Fruit fly (Drosophila melanogaster) whole organism, embryonic: ENCODE data around the gene CG5003.
A peak's percentile ranks its signal among the peaks of the same experiment; 100 is the strongest.

Experiments used
- Awh ChIP-seq: fragments of 200-800 bp; sonication (Bioruptor generic); IDR thresholded peaks from 2 replicates; pipeline ENCODE4, ENCODE4 v1.3.6; 2022; ENCODE audit warnings: missing biosample characterization, missing genetic modification characterization
- B-H1 ChIP-seq: fragments of 200-800 bp; sonication (Bioruptor generic); IDR thresholded peaks from 3 replicates; pipeline ENCODE4 v1.3.6; 2022; ENCODE audit warnings: missing biosample characterization, missing genetic modification characterization
- CG10209 ChIP-seq: fragments of 200-800 bp; sonication (Bioruptor generic); optimal IDR thresholded peaks from 3 replicates; lab custom pipeline; 2017; ENCODE audit warnings: missing biosample characterization, mild to moderate bottlenecking, missing genetic modification characterization, missing genetic modification reagents
- CG11093 ChIP-seq: fragments of 200-800 bp; sonication (Bioruptor generic); IDR thresholded peaks from 3 replicates; pipeline ENCODE4 v1.3.6; 2022; ENCODE audit warnings: missing biosample characterization, missing genetic modification characterization
- CG11560 ChIP-seq: fragments of 200-800 bp; sonication (Bioruptor generic); IDR thresholded peaks from 3 replicates; pipeline ENCODE4 v1.3.6; 2022; ENCODE audit warnings: missing biosample characterization, missing genetic modification characterization
- CG12219 ChIP-seq: fragments of 200-800 bp; sonication (Bioruptor generic); optimal IDR thresholded peaks from 3 replicates; lab custom pipeline; 2018; ENCODE audit warnings: missing biosample characterization, mild to moderate bottlenecking, missing genetic modification characterization
- CG15073 ChIP-seq: fragments of 200-800 bp; sonication (Bioruptor generic); optimal IDR thresholded peaks from 2 replicates; lab custom pipeline; 2016; ENCODE audit warnings: missing biosample characterization, missing genetic modification characterization
- CG15479 ChIP-seq: fragments of 200-800 bp; sonication (Bioruptor generic); optimal IDR thresholded peaks from 3 replicates; lab custom pipeline; 2019; ENCODE audit warnings: missing biosample characterization, mild to moderate bottlenecking, missing genetic modification characterization, moderate library complexity
- CG15601 ChIP-seq: fragments of 200-800 bp; sonication (Bioruptor generic); optimal IDR thresholded peaks from 3 replicates; lab custom pipeline; 2019; ENCODE audit warnings: missing biosample characterization, mild to moderate bottlenecking, missing genetic modification characterization, moderate library complexity
- CG16863 ChIP-seq: fragments of 200-800 bp; sonication (Bioruptor generic); optimal IDR thresholded peaks from 3 replicates; lab custom pipeline; 2016; ENCODE audit warnings: missing biosample characterization, missing genetic modification characterization
- CG2875 ChIP-seq: fragments of 200-800 bp; sonication (Bioruptor generic); optimal IDR thresholded peaks from 2 replicates; lab custom pipeline; 2017; ENCODE audit warnings: missing biosample characterization, mild to moderate bottlenecking, missing genetic modification characterization, missing genetic modification reagents
- CG2889 ChIP-seq: fragments of 200-800 bp; sonication (Bioruptor generic); IDR thresholded peaks from 3 replicates; pipeline ENCODE4 v1.3.6; 2022; ENCODE audit warnings: missing biosample characterization, missing genetic modification characterization
- CG31388 ChIP-seq: fragments of 200-800 bp; sonication (Bioruptor generic); optimal IDR thresholded peaks from 2 replicates; lab custom pipeline; 2016; ENCODE audit warnings: missing biosample characterization, missing genetic modification characterization
- CG31441 ChIP-seq: fragments of 200-800 bp; sonication (Bioruptor generic); IDR thresholded peaks from 2 replicates; pipeline ENCODE4 v1.3.6; 2022; ENCODE audit warnings: missing biosample characterization, missing genetic modification characterization
- CG32532 ChIP-seq: fragments of 200-800 bp; sonication (Bioruptor generic); IDR thresholded peaks from 2 replicates; pipeline ENCODE4 v1.3.6; 2022; ENCODE audit warnings: missing biosample characterization, missing genetic modification characterization
- CG4328 ChIP-seq: fragments of 200-800 bp; sonication (Bioruptor generic); optimal IDR thresholded peaks from 3 replicates; lab custom pipeline; 2017; ENCODE audit warnings: missing biosample characterization, missing genetic modification reagents, missing genetic modification characterization
- CG5180 ChIP-seq: fragments of 200-800 bp; sonication (Bioruptor generic); optimal IDR thresholded peaks from 3 replicates; lab custom pipeline; 2017; ENCODE audit warnings: missing biosample characterization, missing genetic modification characterization, mild to moderate bottlenecking, moderate library complexity, missing genetic modification reagents
- CG6813 ChIP-seq: fragments of 200-800 bp; sonication (Bioruptor generic); optimal IDR thresholded peaks from 2 replicates; lab custom pipeline; 2017; ENCODE audit warnings: missing biosample characterization, missing genetic modification characterization, mild to moderate bottlenecking, moderate library complexity, missing genetic modification reagents
- CG8089 ChIP-seq: fragments of 200-800 bp; sonication (Bioruptor generic); optimal IDR thresholded peaks from 3 replicates; lab custom pipeline; 2016; ENCODE audit warnings: missing biosample characterization, missing genetic modification characterization
- CG8290 ChIP-seq, 3 experiments: fragments of 200-800 bp; sonication (Bioruptor generic); optimal IDR thresholded peaks; 2 replicates each; lab custom pipeline; 2016 to 2019; ENCODE audit warnings: missing biosample characterization in 3 of 3, missing genetic modification characterization in 3 of 3, mild to moderate bottlenecking in 2 of 3, moderate library complexity in 1 of 3
- H15 ChIP-seq: fragments of 200-800 bp; sonication (Bioruptor generic); IDR thresholded peaks from 3 replicates; pipeline ENCODE4 v1.3.6; 2022; ENCODE audit warnings: missing biosample characterization, missing genetic modification characterization
- HLH3B ChIP-seq: fragments of 200-800 bp; sonication (Bioruptor generic); IDR thresholded peaks from 2 replicates; pipeline ENCODE4 v1.3.6; 2022; ENCODE audit warnings: missing biosample characterization, missing genetic modification characterization
- HLHmδ ChIP-seq: fragments of 200-800 bp; sonication (Bioruptor generic); optimal IDR thresholded peaks from 2 replicates; lab custom pipeline; 2018; ENCODE audit warnings: missing biosample characterization, mild to moderate bottlenecking, missing genetic modification characterization, moderate library complexity
- Hr39 ChIP-seq: fragments of >200 bp; optimal IDR thresholded peaks from 2 replicates; lab custom pipeline; 2017
- Hr51 ChIP-seq, 2 experiments: fragments of 200-800 bp; sonication (Bioruptor generic); optimal IDR thresholded peaks; 2 replicates in 1 of 2; 3 replicates in 1 of 2; lab custom pipeline; 2016 to 2018; ENCODE audit warnings: missing biosample characterization in 2 of 2, missing genetic modification characterization in 2 of 2, mild to moderate bottlenecking in 1 of 2, moderate library complexity in 1 of 2
- PHDP ChIP-seq: fragments of 200-800 bp; sonication (Bioruptor generic); optimal IDR thresholded peaks from 3 replicates; lab custom pipeline; 2018; ENCODE audit warnings: missing biosample characterization, mild to moderate bottlenecking, missing genetic modification characterization, moderate library complexity
- Pdp1 ChIP-seq, 2 experiments: fragments of 200-800 bp; sonication (Bioruptor generic); optimal IDR thresholded peaks; 3 replicates each; lab custom pipeline; 2016; ENCODE audit warnings: missing biosample characterization in 2 of 2, missing genetic modification characterization in 2 of 2, mild to moderate bottlenecking in 1 of 2, moderate library complexity in 1 of 2
- TFAM ChIP-seq: fragments of 200-800 bp; sonication (Bioruptor generic); optimal IDR thresholded peaks from 2 replicates; lab custom pipeline; 2017; ENCODE audit warnings: missing biosample characterization, missing genetic modification characterization, inconsistent platforms
- Xrp1 ChIP-seq: fragments of 200-800 bp; sonication (Bioruptor generic); IDR thresholded peaks from 2 replicates; pipeline ENCODE4 v1.3.6; 2022; ENCODE audit warnings: missing biosample characterization, missing genetic modification characterization
- ara ChIP-seq: fragments of 200-800 bp; sonication (Bioruptor generic); IDR thresholded peaks from 2 replicates; pipeline ENCODE4 v1.3.6; 2022; ENCODE audit warnings: missing biosample characterization, missing genetic modification characterization
- bsh ChIP-seq, 2 experiments: fragments of 200-800 bp; sonication (Bioruptor generic); optimal IDR thresholded peaks; 2 replicates each; lab custom pipeline; 2017 to 2018; ENCODE audit warnings: mild to moderate bottlenecking in 2 of 2, missing biosample characterization in 2 of 2, missing genetic modification characterization in 2 of 2, moderate library complexity in 1 of 2
- chinmo ChIP-seq: fragments of 200-800 bp; sonication (Bioruptor generic); IDR thresholded peaks from 4 replicates; pipeline ENCODE4 v1.3.6; 2022; ENCODE audit warnings: missing biosample characterization, missing genetic modification characterization; ENCODE audit not compliant: partially characterized antibody
- ci ChIP-seq: fragments of 200-800 bp; sonication (Bioruptor generic); IDR thresholded peaks from 3 replicates; pipeline ENCODE4 v1.3.6; 2022; ENCODE audit warnings: missing biosample characterization, missing genetic modification characterization
- fd102C ChIP-seq: fragments of 200-800 bp; sonication (Bioruptor generic); optimal IDR thresholded peaks from 2 replicates; lab custom pipeline; 2018; ENCODE audit warnings: missing biosample characterization, mild to moderate bottlenecking, missing genetic modification characterization, moderate library complexity
- gem ChIP-seq: fragments of 200-800 bp; sonication (Bioruptor generic); optimal IDR thresholded peaks from 2 replicates; lab custom pipeline; 2019; ENCODE audit warnings: missing biosample characterization, mild to moderate bottlenecking, missing genetic modification characterization, moderate library complexity
- ham ChIP-seq: fragments of 200-800 bp; sonication (Bioruptor generic); IDR thresholded peaks from 2 replicates; pipeline ENCODE4 v1.3.6; 2022; ENCODE audit warnings: missing biosample characterization, missing genetic modification characterization
- hb ChIP-seq: fragments of 200-800 bp; sonication (Bioruptor generic); IDR thresholded peaks from 3 replicates; pipeline ENCODE4 v1.3.6; 2022; ENCODE audit warnings: missing biosample characterization, missing genetic modification characterization; ENCODE audit not compliant: partially characterized antibody
- insv ChIP-seq, 2 experiments: fragments of 200-800 bp; sonication (Bioruptor generic); optimal IDR thresholded peaks; 3 replicates each; lab custom pipeline; 2016 to 2018; ENCODE audit warnings: missing biosample characterization in 2 of 2, missing genetic modification characterization in 2 of 2
- lola ChIP-seq, 3 experiments: fragments of >200 bp in 2 of 3; fragments of 200-800 bp in 1 of 3; sonication (Bioruptor generic) in 1 of 3; optimal IDR thresholded peaks; 2 replicates each; lab custom pipeline; 2017 to 2019; ENCODE audit warnings: missing biosample characterization in 3 of 3, missing genetic modification characterization in 3 of 3, mild to moderate bottlenecking in 1 of 3, moderate library complexity in 1 of 3
- mirr ChIP-seq: fragments of 200-800 bp; sonication (Bioruptor generic); optimal IDR thresholded peaks from 3 replicates; lab custom pipeline; 2018; ENCODE audit warnings: missing biosample characterization, mild to moderate bottlenecking, missing genetic modification characterization
- odd ChIP-seq: fragments of 200-800 bp; sonication (Bioruptor generic); optimal IDR thresholded peaks from 2 replicates; lab custom pipeline; 2017; ENCODE audit warnings: missing biosample characterization, mild to moderate bottlenecking, missing genetic modification characterization
- org-1 ChIP-seq: fragments of 200-800 bp; sonication (Bioruptor generic); optimal IDR thresholded peaks from 2 replicates; lab custom pipeline; 2017; ENCODE audit warnings: missing biosample characterization, missing genetic modification characterization
- p53 ChIP-seq: fragments of 200-800 bp; sonication (Bioruptor generic); optimal IDR thresholded peaks from 2 replicates; lab custom pipeline; 2016; ENCODE audit warnings: missing biosample characterization, missing genetic modification characterization
- pros ChIP-seq: fragments of 200-800 bp; sonication (Bioruptor generic); optimal IDR thresholded peaks from 3 replicates; lab custom pipeline; 2019; ENCODE audit warnings: missing biosample characterization, mild to moderate bottlenecking, missing genetic modification characterization, moderate library complexity
- sens-2 ChIP-seq: fragments of 200-800 bp; sonication (Bioruptor generic); IDR thresholded peaks from 2 replicates; pipeline ENCODE4 v1.3.6; 2022; ENCODE audit warnings: missing biosample characterization, missing genetic modification characterization
- sqz ChIP-seq: fragments of 200-800 bp; sonication (Bioruptor generic); optimal IDR thresholded peaks from 3 replicates; lab custom pipeline; 2018; ENCODE audit warnings: missing biosample characterization, mild to moderate bottlenecking, missing genetic modification characterization
- vfl ChIP-seq: fragments of 200-800 bp; sonication (Bioruptor generic); optimal IDR thresholded peaks from 2 replicates; lab custom pipeline; 2016; ENCODE audit warnings: missing biosample characterization, missing genetic modification characterization
- wek ChIP-seq: fragments of 200-800 bp; sonication (Bioruptor generic); optimal IDR thresholded peaks from 3 replicates; lab custom pipeline; 2018; ENCODE audit warnings: missing biosample characterization, mild to moderate bottlenecking, missing genetic modification characterization, moderate library complexity

CG5003 gene

DNA sequence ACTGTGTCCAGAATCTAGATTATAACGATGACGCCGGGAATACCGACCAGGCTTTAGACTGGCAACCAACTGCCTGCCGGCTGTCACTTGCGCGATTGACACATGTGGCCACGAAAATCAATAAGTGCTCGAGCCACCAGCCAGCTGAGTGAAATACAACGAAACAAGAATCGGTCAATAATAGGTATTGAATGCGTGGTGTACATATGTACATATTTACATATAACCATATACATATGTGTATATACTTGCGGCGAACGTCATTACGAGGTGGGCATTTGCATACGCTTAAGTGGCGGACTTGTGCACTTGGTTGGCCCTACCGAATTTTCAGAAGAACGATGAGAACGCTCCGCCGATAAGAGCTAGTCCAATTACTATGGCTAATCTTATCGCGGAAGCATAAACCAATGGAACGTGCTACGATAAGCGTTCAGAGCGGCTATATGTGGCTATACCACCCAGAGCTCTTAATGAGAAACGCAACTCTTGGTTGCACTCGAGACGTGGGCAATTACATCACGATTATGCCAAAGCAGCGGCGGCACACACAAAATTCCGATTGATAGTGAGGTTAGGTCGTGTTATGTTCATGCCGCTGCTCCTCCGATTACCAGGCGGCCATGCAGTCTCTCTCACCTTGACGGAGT, 30.4 kb upstream of the CG5003 start (continued):
- 0 out of 2 replicates have a peak, but pooled peaks have one; percentile 7 for TF ChIP-seq sens-2 (GFP tag; lab: Robert Waterston, UW)
- TF ChIP-seq CG4328: peak; percentile 45
- 0 out of 2 replicates have a peak, but pooled peaks have one; percentile 12 for TF ChIP-seq CG31441 (GFP tag; lab: Robert Waterston, UW)
- peak; percentile 24 for TF ChIP-seq CG2875
- no peak for TF ChIP-seq Hr39 (lab: Kevin White, UChicago)
- TF ChIP-seq ham (GFP tag; lab: Robert Waterston, UW): no peak
- TF ChIP-seq CG2889 (GFP tag; lab: Robert Waterston, UW): no peak
- TF ChIP-seq bsh (GFP tag; optimal IDR thresholded peaks at IDR 0.05; lab: Kevin White, UChicago): peak in 1 of 2 experiments; percentile 46
- peak; percentile 57 for TF ChIP-seq wek (GFP tag; lab: Kevin White, UChicago)
- TF ChIP-seq gem (tag; lab: Kevin White, UChicago): peak; percentile 16
- TF ChIP-seq CG15479 (GFP tag; lab: Kevin White, UChicago): peak; percentile 55
- TF ChIP-seq odd (GFP tag; lab: Kevin White, UChicago): peak; percentile 34
- peak; percentile 55 for TF ChIP-seq HLHmδ
- TF ChIP-seq sqz (GFP tag; lab: Kevin White, UChicago): no peak
- TF ChIP-seq mirr (GFP tag; lab: Kevin White, UChicago): peak; percentile 72
- TF ChIP-seq PHDP: peak; percentile 41
- TF ChIP-seq H15 (GFP tag; lab: Robert Waterston, UW): no peak
- 0 out of 2 replicates have a peak, but pooled peaks have one; percentile 11 for TF ChIP-seq HLH3B
- TF ChIP-seq hb: no peak
- TF ChIP-seq org-1 (GFP tag; lab: Kevin White, UChicago): no peak
- 0 out of 2 replicates have a peak, but pooled peaks have one; percentile 42 for TF ChIP-seq Awh (GFP tag; lab: Robert Waterston, UW)
- peak; percentile 28 for TF ChIP-seq CG5180 (GFP tag; lab: Kevin White, UChicago)
- TF ChIP-seq ci (GFP tag; lab: Robert Waterston, UW): 0 out of 3 replicates have a peak, but pooled peaks have one; percentile 49
- no peak for TF ChIP-seq CG15073 (GFP tag; lab: Kevin White, UChicago)
- TF ChIP-seq CG15601 (tag; lab: Kevin White, UChicago): peak; percentile 77
- peak; percentile 43 for TF ChIP-seq CG6813 (GFP tag; lab: Kevin White, UChicago)
- TF ChIP-seq CG11093 (GFP tag; lab: Robert Waterston, UW): peak; percentile 10; the same call in 1 of the 3 replicates
- TF ChIP-seq CG32532 (GFP tag; lab: Robert Waterston, UW): no peak
- no peak for TF ChIP-seq CG8290 (GFP tag; optimal IDR thresholded peaks at IDR 0.05; lab: Kevin White, UChicago)
- peak; percentile 35 to 44 for TF ChIP-seq CG8290 (tag; optimal IDR thresholded peaks at IDR 0.05; lab: Kevin White, UChicago)
- peak in 1 of 3 experiments; percentile 10 for TF ChIP-seq lola (GFP tag; optimal IDR thresholded peaks at IDR 0.05; lab: Kevin White, UChicago)
- TF ChIP-seq fd102C (GFP tag; lab: Kevin White, UChicago): no peak
- TF ChIP-seq chinmo (GFP tag; lab: Robert Waterston, UW): 0 out of 4 replicates have a peak, but pooled peaks have one; percentile 7
- TF ChIP-seq insv (GFP tag; optimal IDR thresholded peaks at IDR 0.05; lab: Kevin White, UChicago): no peak
- TF ChIP-seq ara: 0 out of 2 replicates have a peak, but pooled peaks have one; percentile 38
- peak in 1 of 2 experiments; percentile 98 for TF ChIP-seq Pdp1 (GFP tag; optimal IDR thresholded peaks at IDR 0.05; lab: Kevin White, UChicago)
- peak; percentile 48; the same call in 1 of the 2 replicates for TF ChIP-seq Xrp1 (GFP tag; lab: Robert Waterston, UW)
- no peak for TF ChIP-seq p53 (GFP tag; lab: Kevin White, UChicago)
- TF ChIP-seq CG11560: no peak
- peak; percentile 12 for TF ChIP-seq CG16863 (GFP tag; lab: Kevin White, UChicago)
- peak; percentile 1 for TF ChIP-seq CG12219 (GFP tag; lab: Kevin White, UChicago)
- TF ChIP-seq pros: peak; percentile 13
- no peak for TF ChIP-seq CG8089 (GFP tag; lab: Kevin White, UChicago)
- no peak for TF ChIP-seq CG31388 (GFP tag; lab: Kevin White, UChicago)
- TF ChIP-seq Hr51 (GFP tag; optimal IDR thresholded peaks at IDR 0.05; lab: Kevin White, UChicago): no peak
- peak; percentile 5 for TF ChIP-seq CG10209 (GFP tag; lab: Kevin White, UChicago)
- no peak for TF ChIP-seq B-H1 (GFP tag; lab: Robert Waterston, UW)
- TF ChIP-seq TFAM (GFP tag; lab: Kevin White, UChicago): no peak
- TF ChIP-seq vfl: no peak
